Fruit fly (Drosophila melanogaster) whole organism, embryonic: ENCODE data around the gene CG43993.

Experiments
- Antp ChIP-seq: fragments of 200-800 bp; sonication (Bioruptor generic); optimal IDR thresholded peaks from 3 replicates; lab custom pipeline; 2016; ENCODE audit warnings: missing biosample characterization, missing genetic modification characterization
- Blimp-1 ChIP-seq: fragments of 200-800 bp; sonication (Bioruptor generic); optimal IDR thresholded peaks from 3 replicates; lab custom pipeline; 2018; ENCODE audit warnings: missing biosample characterization, missing genetic modification characterization, mild to moderate bottlenecking, moderate library complexity, missing genetic modification reagents
- CG10321 ChIP-seq: fragments of 200-800 bp; sonication (Bioruptor generic); IDR thresholded peaks from 2 replicates; pipeline ENCODE4 v1.3.6; 2022; ENCODE audit warnings: missing biosample characterization, missing genetic modification characterization
- CG10366 ChIP-seq: fragments of 200-800 bp; sonication (Bioruptor generic); IDR thresholded peaks from 2 replicates; pipeline ENCODE4 v1.3.6; 2022; ENCODE audit warnings: missing biosample characterization, missing genetic modification characterization
- CG10462 ChIP-seq: fragments of 200-800 bp; sonication (Bioruptor generic); optimal IDR thresholded peaks from 2 replicates; lab custom pipeline; 2016; ENCODE audit warnings: missing biosample characterization, missing genetic modification characterization
- CG12236 ChIP-seq: fragments of 200-800 bp; sonication (Bioruptor generic); optimal IDR thresholded peaks from 2 replicates; lab custom pipeline; 2016; ENCODE audit warnings: missing biosample characterization, missing genetic modification characterization
- CG14441 ChIP-seq: fragments of 200-800 bp; sonication (Bioruptor generic); IDR thresholded peaks from 2 replicates; pipeline ENCODE4 v1.3.6; 2022; ENCODE audit warnings: missing biosample characterization, missing genetic modification characterization
- CG15696 ChIP-seq: fragments of 200-800 bp; sonication (Bioruptor generic); optimal IDR thresholded peaks from 2 replicates; lab custom pipeline; 2019; ENCODE audit warnings: missing biosample characterization, mild to moderate bottlenecking, missing genetic modification characterization, moderate library complexity
- CG16813 ChIP-seq: fragments of 200-800 bp; sonication (Bioruptor generic); IDR thresholded peaks from 3 replicates; pipeline ENCODE4 v1.3.6; 2022; ENCODE audit warnings: missing biosample characterization, missing genetic modification characterization; ENCODE audit not compliant: partially characterized antibody
- CG2875 ChIP-seq: fragments of 200-800 bp; sonication (Bioruptor generic); optimal IDR thresholded peaks from 2 replicates; lab custom pipeline; 2017; ENCODE audit warnings: missing biosample characterization, mild to moderate bottlenecking, missing genetic modification characterization, missing genetic modification reagents
- CG2889 ChIP-seq: fragments of 200-800 bp; sonication (Bioruptor generic); IDR thresholded peaks from 3 replicates; pipeline ENCODE4 v1.3.6; 2022; ENCODE audit warnings: missing biosample characterization, missing genetic modification characterization
- CG31224 ChIP-seq: fragments of 200-800 bp; sonication (Bioruptor generic); IDR thresholded peaks from 2 replicates; pipeline ENCODE4 v1.3.6; 2022; ENCODE audit warnings: missing biosample characterization, missing genetic modification characterization
- CG32532 ChIP-seq: fragments of 200-800 bp; sonication (Bioruptor generic); IDR thresholded peaks from 2 replicates; pipeline ENCODE4 v1.3.6; 2022; ENCODE audit warnings: missing biosample characterization, missing genetic modification characterization
- CG33557 ChIP-seq: fragments of 200-800 bp; sonication (Bioruptor generic); optimal IDR thresholded peaks from 2 replicates; lab custom pipeline; 2019; ENCODE audit warnings: missing biosample characterization, mild to moderate bottlenecking, missing genetic modification characterization, moderate library complexity
- CG34224 ChIP-seq: fragments of 200-800 bp; sonication (Bioruptor generic); IDR thresholded peaks from 3 replicates; pipeline ENCODE4 v1.3.6; 2022; ENCODE audit warnings: missing biosample characterization, missing genetic modification characterization; ENCODE audit not compliant: partially characterized antibody
- CG7372 ChIP-seq: fragments of 200-800 bp; sonication (Bioruptor generic); IDR thresholded peaks from 2 replicates; pipeline ENCODE4 v1.3.6; 2022; ENCODE audit warnings: missing biosample characterization, missing genetic modification characterization
- CG7928 ChIP-seq: fragments of 200-800 bp; sonication (Bioruptor generic); optimal IDR thresholded peaks from 2 replicates; lab custom pipeline; 2017; ENCODE audit warnings: missing biosample characterization, mild to moderate bottlenecking, missing genetic modification characterization
- CG8290 ChIP-seq, 3 experiments: fragments of 200-800 bp; sonication (Bioruptor generic); optimal IDR thresholded peaks; 2 replicates each; lab custom pipeline; 2016 to 2019; ENCODE audit warnings: missing biosample characterization in 3 of 3, missing genetic modification characterization in 3 of 3, mild to moderate bottlenecking in 2 of 3, moderate library complexity in 1 of 3
- CG8388 ChIP-seq: fragments of 200-800 bp; sonication (Bioruptor generic); optimal IDR thresholded peaks from 2 replicates; lab custom pipeline; 2019; ENCODE audit warnings: missing biosample characterization, mild to moderate bottlenecking, missing genetic modification characterization, moderate library complexity
- CG8765 ChIP-seq: fragments of 200-800 bp; sonication (Bioruptor generic); IDR thresholded peaks from 2 replicates; pipeline ENCODE4 v1.3.6; 2022; ENCODE audit warnings: missing biosample characterization, missing genetic modification characterization
- CG9727 ChIP-seq: fragments of 200-800 bp; sonication (Bioruptor generic); optimal IDR thresholded peaks from 3 replicates; lab custom pipeline; 2017; ENCODE audit warnings: missing biosample characterization, mild to moderate bottlenecking, missing genetic modification characterization
- Camta ChIP-seq: fragments of 200-800 bp; sonication (Bioruptor generic); optimal IDR thresholded peaks from 2 replicates; lab custom pipeline; 2016; ENCODE audit warnings: missing biosample characterization, missing genetic modification characterization
- HLH3B ChIP-seq: fragments of 200-800 bp; sonication (Bioruptor generic); IDR thresholded peaks from 2 replicates; pipeline ENCODE4 v1.3.6; 2022; ENCODE audit warnings: missing biosample characterization, missing genetic modification characterization
- Oaz ChIP-seq: fragments of 200-800 bp; sonication (Bioruptor generic); IDR thresholded peaks from 2 replicates; pipeline ENCODE4 v1.3.6; 2022; ENCODE audit warnings: missing biosample characterization, missing genetic modification characterization
- Ptx1 ChIP-seq: fragments of 200-800 bp; sonication (Bioruptor generic); IDR thresholded peaks from 2 replicates; pipeline ENCODE4 v1.3.6; 2022; ENCODE audit warnings: missing biosample characterization, missing genetic modification characterization
- Spps ChIP-seq: fragments of 200-800 bp; sonication (Bioruptor generic); optimal IDR thresholded peaks from 2 replicates; lab custom pipeline; 2018; ENCODE audit warnings: missing biosample characterization, mild to moderate bottlenecking, missing genetic modification characterization
- Trl ChIP-seq, 3 experiments: fragments of >200 bp in 2 of 3; fragments of 200-800 bp in 1 of 3; sonication (Bioruptor generic) in 1 of 3; optimal IDR thresholded peaks; 2 replicates in 1 of 3; 3 replicates in 2 of 3; lab custom pipeline; 2016 to 2017; ENCODE audit warnings: missing biosample characterization in 1 of 3, missing genetic modification characterization in 1 of 3
- amos ChIP-seq: fragments of 200-800 bp; sonication (Bioruptor generic); IDR thresholded peaks from 2 replicates; pipeline ENCODE4 v1.3.6; 2022; ENCODE audit warnings: missing biosample characterization, missing genetic modification characterization; ENCODE audit not compliant: partially characterized antibody
- bcd ChIP-seq: fragments of 200-800 bp; sonication (Bioruptor generic); optimal IDR thresholded peaks from 2 replicates; lab custom pipeline; 2017; ENCODE audit warnings: missing biosample characterization, mild to moderate bottlenecking, missing genetic modification characterization
- cato ChIP-seq: fragments of 200-800 bp; sonication (Bioruptor generic); optimal IDR thresholded peaks from 2 replicates; lab custom pipeline; 2016; ENCODE audit warnings: missing biosample characterization, missing genetic modification characterization, borderline replicate concordance
- chif ChIP-seq, 2 experiments: fragments of 200-800 bp; sonication (Bioruptor generic); optimal IDR thresholded peaks; 3 replicates each; lab custom pipeline; 2016; ENCODE audit warnings: missing biosample characterization in 2 of 2, missing genetic modification characterization in 2 of 2
- croc ChIP-seq: fragments of 200-800 bp; sonication (Bioruptor generic); conservative IDR thresholded peaks from 3 replicates; pipeline ENCODE4 v1.3.6; 2022; ENCODE audit warnings: missing biosample characterization, missing genetic modification characterization
- da ChIP-seq: fragments of 200-800 bp; sonication (Bioruptor generic); optimal IDR thresholded peaks from 2 replicates; lab custom pipeline; 2016; ENCODE audit warnings: missing biosample characterization, missing genetic modification characterization
- gfzf ChIP-seq: fragments of 200-800 bp; sonication (Bioruptor generic); optimal IDR thresholded peaks from 2 replicates; lab custom pipeline; 2016; ENCODE audit warnings: missing biosample characterization, mild to moderate bottlenecking, missing genetic modification characterization, moderate library complexity
- gsb-n ChIP-seq: fragments of 200-800 bp; sonication (Bioruptor generic); optimal IDR thresholded peaks from 3 replicates; lab custom pipeline; 2018; ENCODE audit warnings: missing biosample characterization, mild to moderate bottlenecking, missing genetic modification characterization
- lab ChIP-seq: fragments of 200-800 bp; sonication (Bioruptor generic); optimal IDR thresholded peaks from 3 replicates; lab custom pipeline; 2017; ENCODE audit warnings: missing biosample characterization, missing genetic modification characterization, mild to moderate bottlenecking, moderate library complexity, missing genetic modification reagents
- mam ChIP-seq: fragments of 200-800 bp; sonication (Bioruptor generic); optimal IDR thresholded peaks from 3 replicates; lab custom pipeline; 2016; ENCODE audit warnings: missing biosample characterization, missing genetic modification characterization
- nmo ChIP-seq: fragments of 200-800 bp; sonication (Bioruptor generic); optimal IDR thresholded peaks from 2 replicates; lab custom pipeline; 2018; ENCODE audit warnings: missing biosample characterization, mild to moderate bottlenecking, missing genetic modification characterization, moderate library complexity
- org-1 ChIP-seq: fragments of 200-800 bp; sonication (Bioruptor generic); optimal IDR thresholded peaks from 2 replicates; lab custom pipeline; 2017; ENCODE audit warnings: missing biosample characterization, missing genetic modification characterization
- phol ChIP-seq: fragments of 200-800 bp; sonication (Bioruptor generic); optimal IDR thresholded peaks from 3 replicates; lab custom pipeline; 2018; ENCODE audit warnings: missing biosample characterization, mild to moderate bottlenecking, missing genetic modification characterization, moderate library complexity
- prd ChIP-seq, 3 experiments: fragments of >200 bp in 2 of 3; fragments of 200-800 bp in 1 of 3; sonication (Bioruptor generic) in 1 of 3; optimal IDR thresholded peaks in 2 of 3; IDR thresholded peaks in 1 of 3; 2 replicates in 2 of 3; 3 replicates in 1 of 3; pipeline versions ENCODE4 v1.3.6 to Lab custom; 2017 to 2022; ENCODE audit warnings: missing biosample characterization in 1 of 3, missing genetic modification characterization in 1 of 3
- ro ChIP-seq: fragments of 200-800 bp; sonication (Bioruptor generic); IDR thresholded peaks from 2 replicates; pipeline ENCODE4 v1.3.6; 2022; ENCODE audit warnings: missing biosample characterization, missing genetic modification characterization
- sc ChIP-seq, 3 experiments: fragments of >200 bp in 2 of 3; fragments of 200-800 bp in 1 of 3; sonication (Bioruptor generic) in 1 of 3; optimal IDR thresholded peaks; 2 replicates in 2 of 3; 3 replicates in 1 of 3; lab custom pipeline; 2017; ENCODE audit warnings: mild to moderate bottlenecking in 1 of 3, missing biosample characterization in 1 of 3, missing genetic modification characterization in 1 of 3, missing genetic modification reagents in 1 of 3
- sqz ChIP-seq: fragments of 200-800 bp; sonication (Bioruptor generic); optimal IDR thresholded peaks from 3 replicates; lab custom pipeline; 2018; ENCODE audit warnings: missing biosample characterization, mild to moderate bottlenecking, missing genetic modification characterization
- tap ChIP-seq: fragments of 200-800 bp; optimal IDR thresholded peaks from 3 replicates; lab custom pipeline; 2019; ENCODE audit warnings: missing biosample characterization, mild to moderate bottlenecking, missing genetic modification characterization, moderate library complexity
- trem ChIP-seq: fragments of 200-800 bp; optimal IDR thresholded peaks from 3 replicates; lab custom pipeline; 2019; ENCODE audit warnings: missing biosample characterization, mild to moderate bottlenecking, missing genetic modification characterization, moderate library complexity
- trh ChIP-seq: fragments of 200-800 bp; sonication (Bioruptor generic); optimal IDR thresholded peaks from 2 replicates; lab custom pipeline; 2016; ENCODE audit warnings: missing biosample characterization, missing genetic modification characterization
- unpg ChIP-seq: fragments of 200-800 bp; sonication (Bioruptor generic); optimal IDR thresholded peaks from 3 replicates; lab custom pipeline; 2018; ENCODE audit warnings: missing biosample characterization, mild to moderate bottlenecking, missing genetic modification characterization, moderate library complexity

Gene CG43993

DNA sequence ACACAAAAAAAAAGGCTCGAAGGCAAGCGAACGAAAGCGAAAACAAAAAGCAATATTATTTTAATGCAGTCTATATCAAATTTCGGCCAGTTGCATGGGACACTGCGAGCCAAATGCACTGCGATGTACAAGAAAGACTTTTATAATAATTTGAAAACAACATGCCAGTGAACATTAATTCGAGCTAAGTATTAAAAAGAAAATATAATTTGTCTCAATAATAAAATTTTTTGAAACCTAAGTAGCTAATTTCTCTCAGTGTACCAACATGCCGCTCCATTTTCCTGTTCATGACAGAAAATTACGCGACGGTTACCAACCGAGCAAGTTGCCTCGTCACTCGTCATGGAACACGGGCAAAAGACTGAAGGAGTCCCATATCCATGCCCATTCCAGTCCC lies 45.0 kb downstream of the CG43993 start (continued):
- TF ChIP-seq da (peak; percentile 16), Ptx1 (GFP tag; lab: Robert Waterston, UW) (peak; percentile 69), CG7372 (GFP tag; lab: Robert Waterston, UW) (no peak), gfzf (GFP tag; lab: Kevin White, UChicago) (no peak), Blimp-1 (GFP tag; lab: Kevin White, UChicago) (peak; percentile 80), unpg (peak; percentile 52), CG31224 (GFP tag; lab: Robert Waterston, UW) (peak; percentile 44; the same call in 1 of the 2 replicates), CG2875 (GFP tag; lab: Kevin White, UChicago) (peak; percentile 24), prd (optimal IDR thresholded peaks at IDR 0.05; lab: Kevin White, UChicago) (no peak), prd (GFP tag; IDR thresholded peaks at IDR 0.05; lab: Robert Waterston, UW) (peak; percentile 79; the same call in 2 of the 3 replicates), mam (GFP tag; lab: Kevin White, UChicago) (peak; percentile 15), croc (GFP tag; lab: Robert Waterston, UW) (peak; percentile 52; the same call in 2 of the 3 replicates), CG9727 (GFP tag; lab: Kevin White, UChicago) (peak; percentile 90), bcd (peak; percentile 56), tap (tag; lab: Kevin White, UChicago) (peak; percentile 49), HLH3B (GFP tag; lab: Robert Waterston, UW) (peak; percentile 61), CG16813 (GFP tag; lab: Robert Waterston, UW) (no peak), trh (peak; percentile 34), Antp (GFP tag; lab: Kevin White, UChicago) (peak; percentile 26), Camta (peak; percentile 54), CG14441 (GFP tag; lab: Robert Waterston, UW) (peak; percentile 49; the same call in 1 of the 2 replicates), chif (GFP tag; optimal IDR thresholded peaks at IDR 0.05; lab: Kevin White, UChicago) (peak in 1 of 2 experiments; percentile 64), gsb-n (tag; lab: Kevin White, UChicago) (peak; percentile 60), org-1 (GFP tag; lab: Kevin White, UChicago) (peak; percentile 6), CG8388 (peak; percentile 58), amos (no peak), Oaz (GFP tag; lab: Robert Waterston, UW) (no peak), lab (GFP tag; lab: Kevin White, UChicago) (peak; percentile 30), CG8290 (GFP tag; optimal IDR thresholded peaks at IDR 0.05; lab: Kevin White, UChicago) (peak; percentile 12), CG8290 (tag; optimal IDR thresholded peaks at IDR 0.05; lab: Kevin White, UChicago) (no peak), nmo (GFP tag; lab: Kevin White, UChicago) (peak; percentile 78), CG33557 (GFP tag; lab: Kevin White, UChicago) (peak; percentile 69), CG32532 (GFP tag; lab: Robert Waterston, UW) (no peak), Spps (tag; lab: Kevin White, UChicago) (peak; percentile 3), Trl (optimal IDR thresholded peaks at IDR 0.05; lab: Kevin White, UChicago) (no peak), Trl (GFP tag; optimal IDR thresholded peaks at IDR 0.05; lab: Kevin White, UChicago) (peak; percentile 45), phol (tag; lab: Kevin White, UChicago) (peak; percentile 79), trem (peak; percentile 36), cato (peak; percentile 47), CG8765 (GFP tag; lab: Robert Waterston, UW) (peak; percentile 74), sc (optimal IDR thresholded peaks at IDR 0.05; lab: Kevin White, UChicago) (no peak), sc (GFP tag; optimal IDR thresholded peaks at IDR 0.05; lab: Kevin White, UChicago) (peak; percentile 54), CG7928 (GFP tag; lab: Kevin White, UChicago) (no peak), CG10321 (GFP tag; lab: Robert Waterston, UW) (no peak), ro (GFP tag; lab: Robert Waterston, UW) (peak; percentile 11; the same call in 1 of the 2 replicates), sqz (peak; percentile 68), CG10462 (GFP tag; lab: Kevin White, UChicago) (peak; percentile 33), CG34224 (GFP tag; lab: Robert Waterston, UW) (no peak), CG10366 (GFP tag; lab: Robert Waterston, UW) (peak; percentile 66), CG12236 (GFP tag; lab: Kevin White, UChicago) (peak; percentile 9), CG2889 (GFP tag; lab: Robert Waterston, UW) (no peak), CG15696 (tag; lab: Kevin White, UChicago) (peak; percentile 89)
